Worm (Caenorhabditis elegans) whole organism, late embryonic: ENCODE data around the gene irld-38.

Source experiments
- C08G9.2 ChIP-seq: sonication (generic microtip); optimal IDR thresholded peaks from 2 replicates; lab custom pipeline; 2016; ENCODE audit warnings: mild to moderate bottlenecking, missing genetic modification characterization, moderate library complexity, missing compliant biosample characterization
- F13H6.1 ChIP-seq: sonication (generic microtip); optimal IDR thresholded peaks from 2 replicates; lab custom pipeline; 2016; ENCODE audit warnings: missing genetic modification characterization, missing compliant biosample characterization
- K02D7.2 ChIP-seq: sonication (generic microtip); optimal IDR thresholded peaks from 2 replicates; lab custom pipeline; 2017; ENCODE audit warnings: mild to moderate bottlenecking, missing genetic modification characterization, missing compliant biosample characterization
- K09A11.1 ChIP-seq: sonication (generic microtip); optimal IDR thresholded peaks from 2 replicates; lab custom pipeline; 2017; ENCODE audit warnings: antibody characterized with exemption, mild to moderate bottlenecking, missing genetic modification characterization, missing compliant biosample characterization; ENCODE audit not compliant: insufficient read depth
- Y22D7AL.16 ChIP-seq: sonication (generic microtip); optimal IDR thresholded peaks from 2 replicates; lab custom pipeline; 2016; ENCODE audit warnings: missing genetic modification characterization, missing compliant biosample characterization
- ahr-1 ChIP-seq: sonication (generic microtip); optimal IDR thresholded peaks from 2 replicates; lab custom pipeline; 2016; ENCODE audit warnings: missing genetic modification characterization, missing compliant biosample characterization
- ama-1 ChIP-seq: fragments of 150-350 bp; optimal IDR thresholded peaks from 2 replicates; lab custom pipeline; 2014
- ceh-14 ChIP-seq: sonication (generic microtip); optimal IDR thresholded peaks from 2 replicates; lab custom pipeline; 2016; ENCODE audit warnings: missing genotype, missing genetic modification characterization, missing compliant biosample characterization
- ceh-2 ChIP-seq: sonication (generic microtip); optimal IDR thresholded peaks from 2 replicates; lab custom pipeline; 2016; ENCODE audit warnings: missing genotype, missing genetic modification characterization, missing compliant biosample characterization
- ceh-31 ChIP-seq: sonication (generic microtip); optimal IDR thresholded peaks from 2 replicates; lab custom pipeline; 2016; ENCODE audit warnings: missing genetic modification characterization, missing compliant biosample characterization
- ceh-34 ChIP-seq: sonication (generic microtip); optimal IDR thresholded peaks from 2 replicates; lab custom pipeline; 2016; ENCODE audit warnings: mild to moderate bottlenecking, missing genetic modification characterization, missing compliant biosample characterization
- ceh-9 ChIP-seq: sonication (generic microtip); optimal IDR thresholded peaks from 2 replicates; lab custom pipeline; 2016; ENCODE audit warnings: mild to moderate bottlenecking, missing genetic modification characterization, inconsistent platforms, missing compliant biosample characterization
- che-1 ChIP-seq: sonication (generic microtip); optimal IDR thresholded peaks from 2 replicates; lab custom pipeline; 2016; ENCODE audit warnings: mild to moderate bottlenecking, missing genetic modification characterization, missing compliant biosample characterization
- dve-1 ChIP-seq: sonication (generic microtip); optimal IDR thresholded peaks from 2 replicates; lab custom pipeline; 2017; ENCODE audit warnings: antibody characterized with exemption, mild to moderate bottlenecking, missing genetic modification characterization, missing compliant biosample characterization
- elt-4 ChIP-seq: sonication (generic microtip); optimal IDR thresholded peaks from 2 replicates; lab custom pipeline; 2016; ENCODE audit warnings: missing genetic modification characterization, missing compliant biosample characterization
- ets-4 ChIP-seq: sonication (generic microtip); optimal IDR thresholded peaks from 2 replicates; lab custom pipeline; 2016; ENCODE audit warnings: missing genetic modification characterization, missing compliant biosample characterization
- eyg-1 ChIP-seq: sonication (generic microtip); optimal IDR thresholded peaks from 2 replicates; lab custom pipeline; 2016; ENCODE audit warnings: missing genotype, missing genetic modification characterization, missing compliant biosample characterization
- fax-1 ChIP-seq: sonication (generic microtip); optimal IDR thresholded peaks from 2 replicates; lab custom pipeline; 2016; ENCODE audit warnings: missing genotype, missing genetic modification characterization, missing compliant biosample characterization
- fkh-10 ChIP-seq: fragments of 150-350 bp; optimal IDR thresholded peaks from 2 replicates; lab custom pipeline; 2014; ENCODE audit warnings: missing biosample characterization, missing genetic modification reagents, missing genetic modification characterization
- hlh-6 ChIP-seq: sonication (generic microtip); optimal IDR thresholded peaks from 2 replicates; lab custom pipeline; 2016; ENCODE audit warnings: missing genotype, missing genetic modification characterization, missing compliant biosample characterization
- hlh-8 ChIP-seq: sonication (generic microtip); optimal IDR thresholded peaks from 2 replicates; lab custom pipeline; 2016; ENCODE audit warnings: missing genotype, missing genetic modification characterization, missing compliant biosample characterization
- lim-6 ChIP-seq: sonication (generic microtip); optimal IDR thresholded peaks from 2 replicates; lab custom pipeline; 2016; ENCODE audit warnings: missing genetic modification characterization, missing compliant biosample characterization
- madf-2 ChIP-seq: sonication (generic microtip); optimal IDR thresholded peaks from 2 replicates; lab custom pipeline; 2017; ENCODE audit warnings: missing genetic modification characterization, missing compliant biosample characterization
- nhr-232 ChIP-seq: sonication (generic microtip); optimal IDR thresholded peaks from 2 replicates; lab custom pipeline; 2016; ENCODE audit warnings: missing genetic modification characterization, missing compliant biosample characterization
- odd-2 ChIP-seq: sonication (generic microtip); optimal IDR thresholded peaks from 2 replicates; lab custom pipeline; 2017; ENCODE audit warnings: antibody characterized with exemption, mild to moderate bottlenecking, missing genetic modification characterization, missing compliant biosample characterization
- pax-1 ChIP-seq: fragments of 150-350 bp; optimal IDR thresholded peaks from 2 replicates; lab custom pipeline; 2014; ENCODE audit warnings: missing biosample characterization, missing genetic modification characterization
- pha-2 ChIP-seq: sonication (generic microtip); optimal IDR thresholded peaks from 2 replicates; lab custom pipeline; 2017; ENCODE audit warnings: mild to moderate bottlenecking, missing genetic modification characterization, missing compliant biosample characterization
- pha-4 ChIP-seq: fragments of 150-350 bp; optimal IDR thresholded peaks from 2 replicates; lab custom pipeline; 2018; ENCODE audit warnings: missing biosample characterization, missing genetic modification reagents, missing genetic modification characterization
- pqm-1 ChIP-seq: sonication (generic microtip); optimal IDR thresholded peaks from 2 replicates; lab custom pipeline; 2016; ENCODE audit warnings: missing genetic modification characterization, missing compliant biosample characterization
- pros-1 ChIP-seq: fragments of 150-350 bp; optimal IDR thresholded peaks from 2 replicates; lab custom pipeline; 2014; ENCODE audit warnings: missing biosample characterization, missing genetic modification reagents, missing genetic modification characterization
- ref-2 ChIP-seq: sonication (generic microtip); optimal IDR thresholded peaks from 2 replicates; lab custom pipeline; 2016; ENCODE audit warnings: missing genetic modification characterization, missing compliant biosample characterization
- rnt-1 ChIP-seq: sonication (generic microtip); optimal IDR thresholded peaks from 2 replicates; lab custom pipeline; 2016; ENCODE audit warnings: missing genetic modification characterization, missing compliant biosample characterization
- sdc-2 ChIP-seq: sonication (generic microtip); optimal IDR thresholded peaks from 2 replicates; lab custom pipeline; 2016; ENCODE audit warnings: missing genotype, missing genetic modification characterization, missing compliant biosample characterization
- sox-2 ChIP-seq: fragments of 200-800 bp; sonication (Bioruptor generic); IDR thresholded peaks from 2 replicates; pipeline ENCODE4 v1.3.6; 2022; ENCODE audit warnings: missing genetic modification reagents, missing genetic modification characterization, missing compliant biosample characterization
- sox-4 ChIP-seq: sonication (generic microtip); optimal IDR thresholded peaks from 2 replicates; lab custom pipeline; 2017; ENCODE audit warnings: mild to moderate bottlenecking, missing genetic modification characterization, inconsistent platforms, missing compliant biosample characterization
- syd-9 ChIP-seq: sonication (generic microtip); optimal IDR thresholded peaks from 2 replicates; lab custom pipeline; 2016; ENCODE audit warnings: mild to moderate bottlenecking, missing genetic modification characterization, moderate library complexity, missing compliant biosample characterization
- tbx-7 ChIP-seq: sonication (generic microtip); optimal IDR thresholded peaks from 2 replicates; lab custom pipeline; 2016; ENCODE audit warnings: missing genotype, missing genetic modification characterization, missing compliant biosample characterization
- ttx-3 ChIP-seq: sonication (generic microtip); optimal IDR thresholded peaks from 2 replicates; lab custom pipeline; 2016; ENCODE audit warnings: missing genetic modification reagents, missing genetic modification characterization, missing compliant biosample characterization
- unc-3 ChIP-seq, 2 experiments: fragments of 200-800 bp in 1 of 2; sonication (Bioruptor generic) in 1 of 2; sonication (generic microtip) in 1 of 2; conservative IDR thresholded peaks in 1 of 2; optimal IDR thresholded peaks in 1 of 2; 2 replicates each; pipeline versions ENCODE4 v1.3.6 to Lab custom; 2016 to 2022; ENCODE audit warnings: missing compliant biosample characterization in 2 of 2, missing genetic modification characterization in 2 of 2, missing genetic modification reagents in 1 of 2
- unc-55 ChIP-seq: sonication (generic microtip); optimal IDR thresholded peaks from 2 replicates; lab custom pipeline; 2017; ENCODE audit warnings: missing biosample characterization, missing genetic modification reagents, missing genetic modification characterization
- zip-5 ChIP-seq: sonication (generic microtip); optimal IDR thresholded peaks from 2 replicates; lab custom pipeline; 2016; ENCODE audit warnings: missing genetic modification characterization, missing compliant biosample characterization
- ztf-16 ChIP-seq: sonication (generic microtip); optimal IDR thresholded peaks from 2 replicates; lab custom pipeline; 2017; ENCODE audit warnings: missing genetic modification characterization, missing compliant biosample characterization

irld-38 gene

ce11 chrV:3011394-3011793, 20.8 kb downstream of the irld-38 start, which contains the start of gene srw-135:
Gene srw-135 (minus strand): TSS chrV:3011494.
- TF ChIP-seq hlh-6 (no peak), sox-2 (GFP tag; lab: Robert Waterston, UW) (no peak), K09A11.1 (tag; lab: Kevin White, UChicago) (no peak), pha-2 (tag; lab: Kevin White, UChicago) (no peak), zip-5 (tag; lab: Kevin White, UChicago) (no peak), eyg-1 (no peak), pax-1 (tag; lab: Kevin White, UChicago) (no peak), ceh-34 (tag; lab: Kevin White, UChicago) (no peak), nhr-232 (tag; lab: Kevin White, UChicago) (no peak), hlh-8 (tag; lab: Kevin White, UChicago) (no peak), sdc-2 (no peak), unc-3 (GFP tag; conservative IDR thresholded peaks at IDR 0.05; lab: Robert Waterston, UW) (no peak), unc-3 (tag; optimal IDR thresholded peaks at IDR 0.05; lab: Kevin White, UChicago) (no peak), elt-4 (no peak), pqm-1 (tag; lab: Kevin White, UChicago) (no peak), K02D7.2 (tag; lab: Kevin White, UChicago) (no peak), ztf-16 (tag; lab: Kevin White, UChicago) (no peak), tbx-7 (tag; lab: Kevin White, UChicago) (no peak)
- TF ChIP-seq, all 69 proteins: peak for 0

ce11 chrV:3010468-3010867, 21.8 kb downstream of the irld-38 start, which contains the start of gene srw-136:
Gene srw-136 (minus strand): TSS chrV:3010568.
- TF ChIP-seq unc-55 (GFP tag; lab: Kevin White, UChicago) (no peak), pros-1 (tag; lab: Kevin White, UChicago) (no peak), C08G9.2 (tag; lab: Kevin White, UChicago) (no peak), madf-2 (tag; lab: Kevin White, UChicago) (no peak), syd-9 (tag; lab: Kevin White, UChicago) (no peak), dve-1 (tag; lab: Kevin White, UChicago) (no peak), zip-5 (tag; lab: Kevin White, UChicago) (no peak), ref-2 (tag; lab: Kevin White, UChicago) (no peak), sox-4 (tag; lab: Kevin White, UChicago) (no peak), ahr-1 (tag; lab: Kevin White, UChicago) (no peak), fkh-10 (GFP tag; lab: Kevin White, UChicago) (no peak), Y22D7AL.16 (no peak), ets-4 (tag; lab: Kevin White, UChicago) (no peak), pha-4 (tag; lab: Kevin White, UChicago) (no peak)

- no peak for TF ChIP-seq ceh-9 (tag; lab: Kevin White, UChicago)
- TF ChIP-seq sdc-2: no peak
- TF ChIP-seq madf-2 (tag; lab: Kevin White, UChicago): no peak
- no peak for TF ChIP-seq F13H6.1 (tag; lab: Kevin White, UChicago)
- no peak for TF ChIP-seq ceh-31 (tag; lab: Kevin White, UChicago)
- no peak for TF ChIP-seq tbx-7 (tag; lab: Kevin White, UChicago)
- TF ChIP-seq odd-2 (tag; lab: Kevin White, UChicago): no peak
- TF ChIP-seq pax-1 (tag; lab: Kevin White, UChicago): no peak
- TF ChIP-seq ttx-3 (tag; lab: Kevin White, UChicago): no peak
- TF ChIP-seq hlh-8 (tag; lab: Kevin White, UChicago): no peak
- no peak for TF ChIP-seq K02D7.2 (tag; lab: Kevin White, UChicago)
- no peak for TF ChIP-seq lim-6 (tag; lab: Kevin White, UChicago)
- no peak for TF ChIP-seq che-1 (tag; lab: Kevin White, UChicago)
- TF ChIP-seq ceh-2: no peak
- TF ChIP-seq pros-1 (tag; lab: Kevin White, UChicago): no peak
- no peak for TF ChIP-seq ceh-14
- no peak for TF ChIP-seq fax-1
- no peak for TF ChIP-seq rnt-1
- TF ChIP-seq pha-2 (tag; lab: Kevin White, UChicago): no peak
- TF ChIP-seq ama-1 (lab: Kevin White, UChicago): no peak
- TF ChIP-seq, all 69 proteins: peak for 0
Observed at ce11 chrV:3005964-3006363, 26.3 kb downstream of the irld-38 start, which contains the start of gene srw-112. Gene srw-112 (minus strand): TSS chrV:3006064.
